Fruit fly (Drosophila melanogaster) whole organism: Measurements from ENCODE around the gene Send1.

ENCODE experiments used
- CG8478 ChIP-seq: fragments of >200 bp; optimal IDR thresholded peaks from 2 replicates; lab custom pipeline; 2018; ENCODE audit warnings: inconsistent platforms
- Dll ChIP-seq: fragments of >200 bp; optimal IDR thresholded peaks from 2 replicates; lab custom pipeline; 2017
- pan ChIP-seq: fragments of >200 bp; optimal IDR thresholded peaks from 2 replicates; lab custom pipeline; 2017
- psq ChIP-seq: fragments of >200 bp; optimal IDR thresholded peaks from 2 replicates; lab custom pipeline; 2017
- usp ChIP-seq: fragments of >200 bp; optimal IDR thresholded peaks from 2 replicates; lab custom pipeline; 2017; ENCODE audit warnings: missing biosample characterization, missing genetic modification characterization, mixed read lengths

- TF ChIP-seq psq, result no peak
- TF ChIP-seq Dll (lab: Kevin White, UChicago), result no peak
- TF ChIP-seq CG8478 (lab: Kevin White, UChicago), result no peak
- TF ChIP-seq pan (lab: Kevin White, UChicago), result no peak
- TF ChIP-seq usp (GFP tag; lab: Kevin White, UChicago), result no peak
Observed at dm6 chr2L:2263142-2263541, 8.3 kb upstream of the Send1 start, which contains the start of gene CG4270.
